Worm (Caenorhabditis elegans) whole organism, L4 larva: ENCODE data around the gene C46H3.2.
A peak's percentile ranks its signal among the peaks of the same experiment; 100 is the strongest.
"Not testable (repeated sequence)": the region's sequence is repeated elsewhere in the genome, so short reads cannot be mapped to it uniquely, and the experiment has no call there.

Experiments
- T26A8.4 ChIP-seq: fragments of 200-800 bp; sonication (Bioruptor generic); IDR thresholded peaks from 2 replicates; pipeline ENCODE4 v1.3.6; 2022; ENCODE audit warnings: missing genetic modification characterization, missing compliant biosample characterization
- Y48G9A.11 ChIP-seq: fragments of 200-800 bp; sonication (Bioruptor generic); IDR thresholded peaks from 2 replicates; pipeline ENCODE4 v1.3.6; 2022; ENCODE audit warnings: missing genetic modification reagents, missing genetic modification characterization, missing compliant biosample characterization
- Y5F2A.4 ChIP-seq: fragments of 200-800 bp; sonication (Bioruptor generic); optimal IDR thresholded peaks from 2 replicates; lab custom pipeline; 2018; ENCODE audit warnings: mild to moderate bottlenecking, missing genetic modification characterization, missing compliant biosample characterization
- ZK546.5 ChIP-seq, 2 experiments: sonication (generic microtip); optimal IDR thresholded peaks; 2 replicates each; lab custom pipeline; 2017; ENCODE audit warnings: missing biosample characterization in 2 of 2, missing genetic modification characterization in 2 of 2
- aha-1 ChIP-seq: fragments of 150-350 bp; peaks from one replicate; lab custom pipeline; 2014; ENCODE audit warnings: missing biosample characterization, missing genetic modification characterization
- aly-2 ChIP-seq: sonication (generic microtip); optimal IDR thresholded peaks from 2 replicates; lab custom pipeline; 2018; ENCODE audit warnings: missing biosample characterization, missing genetic modification characterization
- ceh-28 ChIP-seq: fragments of 150-350 bp; optimal IDR thresholded peaks from 2 replicates; lab custom pipeline; 2014; ENCODE audit warnings: missing biosample characterization, missing genetic modification reagents, missing genetic modification characterization
- ceh-82 ChIP-seq: sonication (generic microtip); optimal IDR thresholded peaks from 2 replicates; lab custom pipeline; 2017; ENCODE audit warnings: missing biosample characterization, missing genetic modification characterization
- cey-2 ChIP-seq: sonication (generic microtip); optimal IDR thresholded peaks from 3 replicates; lab custom pipeline; 2017; ENCODE audit warnings: missing genetic modification characterization, mild to moderate bottlenecking, missing compliant biosample characterization, antibody characterized with exemption, borderline replicate concordance; ENCODE audit not compliant: insufficient read depth
- daf-12 ChIP-seq: fragments of 150-350 bp; optimal IDR thresholded peaks from 2 replicates; lab custom pipeline; 2014; ENCODE audit warnings: missing biosample characterization, missing genetic modification reagents, missing genetic modification characterization
- daf-16 ChIP-seq, 3 experiments: sonication (generic microtip); optimal IDR thresholded peaks; 2 replicates each; lab custom pipeline; 2016 to 2017; ENCODE audit warnings: missing genetic modification characterization in 3 of 3, missing genetic modification reagents in 3 of 3, mild to moderate bottlenecking in 2 of 3, missing compliant biosample characterization in 2 of 3, missing biosample characterization in 1 of 3, moderate library complexity in 1 of 3
- dmd-9 ChIP-seq: fragments of 200-800 bp; sonication (Bioruptor generic); IDR thresholded peaks from 2 replicates; pipeline ENCODE4 v1.3.6; 2022; ENCODE audit warnings: missing genetic modification reagents, missing genetic modification characterization, missing compliant biosample characterization
- duxl-1 ChIP-seq: sonication (generic microtip); optimal IDR thresholded peaks from 2 replicates; lab custom pipeline; 2016; ENCODE audit warnings: mild to moderate bottlenecking, missing genetic modification characterization, moderate library complexity, missing compliant biosample characterization; ENCODE audit not compliant: poor library complexity
- egl-27 ChIP-seq: sonication (generic microtip); optimal IDR thresholded peaks from 3 replicates; lab custom pipeline; 2017; ENCODE audit warnings: missing biosample characterization, missing genetic modification reagents, missing genetic modification characterization
- egl-43 ChIP-seq: fragments of 200-800 bp; sonication (Bioruptor generic); IDR thresholded peaks from 2 replicates; pipeline ENCODE4 v1.3.6; 2022; ENCODE audit warnings: missing genetic modification reagents, missing genetic modification characterization, missing compliant biosample characterization
- jun-1 ChIP-seq: fragments of 150-350 bp; optimal IDR thresholded peaks from 2 replicates; lab custom pipeline; 2014; ENCODE audit warnings: missing biosample characterization, missing genetic modification reagents, missing genetic modification characterization
- lim-7 ChIP-seq: fragments of 200-800 bp; sonication (Bioruptor generic); IDR thresholded peaks from 2 replicates; pipeline ENCODE4 v1.3.6; 2022; ENCODE audit warnings: missing genetic modification characterization, missing compliant biosample characterization
- lin-1 ChIP-seq: fragments of 200-800 bp; sonication (Bioruptor generic); IDR thresholded peaks from 2 replicates; pipeline ENCODE4 v1.3.6; 2022; ENCODE audit warnings: missing genetic modification reagents, missing genetic modification characterization, missing compliant biosample characterization
- lin-15B ChIP-seq: fragments of 150-350 bp; sonication (generic microtip); optimal IDR thresholded peaks from 3 replicates; lab custom pipeline; 2014; ENCODE audit warnings: missing biosample characterization, missing genetic modification characterization
- lin-29 ChIP-seq: fragments of 200-800 bp; sonication (Bioruptor generic); IDR thresholded peaks from 2 replicates; pipeline ENCODE4 v1.3.6; 2022; ENCODE audit warnings: missing genetic modification reagents, missing genetic modification characterization, missing compliant biosample characterization
- lir-3 ChIP-seq: sonication (generic microtip); optimal IDR thresholded peaks from 2 replicates; lab custom pipeline; 2016; ENCODE audit warnings: mild to moderate bottlenecking, missing genetic modification characterization, missing compliant biosample characterization
- lsy-2 ChIP-seq, 2 experiments: fragments of 150-350 bp in 1 of 2; sonication (generic microtip) in 1 of 2; optimal IDR thresholded peaks; 2 replicates each; lab custom pipeline; 2014 to 2017; ENCODE audit warnings: missing biosample characterization in 2 of 2, missing genetic modification characterization in 2 of 2
- madf-5 ChIP-seq, 2 experiments: fragments of 200-800 bp; sonication (Bioruptor generic); IDR thresholded peaks; 2 replicates each; pipeline ENCODE4 v1.3.6; 2022; ENCODE audit warnings: missing compliant biosample characterization in 2 of 2, missing genetic modification characterization in 2 of 2
- madf-9 ChIP-seq: fragments of 200-800 bp; sonication (Bioruptor generic); conservative IDR thresholded peaks from 2 replicates; pipeline ENCODE4 v1.3.6; 2022; ENCODE audit warnings: missing genetic modification reagents, missing genetic modification characterization, missing compliant biosample characterization
- mdl-1 ChIP-seq, 2 experiments: fragments of 150-350 bp in 1 of 2; sonication (generic microtip) in 1 of 2; optimal IDR thresholded peaks; 2 replicates each; lab custom pipeline; 2014 to 2017; ENCODE audit warnings: missing biosample characterization in 2 of 2, missing genetic modification characterization in 2 of 2
- mdt-29 ChIP-seq: fragments of 200-800 bp; sonication (Bioruptor generic); IDR thresholded peaks from 2 replicates; pipeline ENCODE4 v1.3.6; 2022; ENCODE audit warnings: missing genetic modification reagents, missing genetic modification characterization, missing compliant biosample characterization
- mes-2 ChIP-seq: sonication (generic microtip); optimal IDR thresholded peaks from 2 replicates; lab custom pipeline; 2016; ENCODE audit warnings: missing genotype, mild to moderate bottlenecking, missing genetic modification characterization, missing compliant biosample characterization; ENCODE audit not compliant: poor library complexity, severe bottlenecking
- nhr-10 ChIP-seq: fragments of 150-350 bp; optimal IDR thresholded peaks from 2 replicates; lab custom pipeline; 2014; ENCODE audit warnings: missing biosample characterization, missing genetic modification characterization
- nhr-111 ChIP-seq: fragments of 200-800 bp; sonication (Bioruptor generic); optimal IDR thresholded peaks from 2 replicates; lab custom pipeline; 2018; ENCODE audit warnings: mild to moderate bottlenecking, missing genetic modification characterization, missing compliant biosample characterization
- nhr-28 ChIP-seq: fragments of 150-350 bp; optimal IDR thresholded peaks from 2 replicates; lab custom pipeline; 2014; ENCODE audit warnings: missing biosample characterization, missing genetic modification characterization
- nhr-41 ChIP-seq: fragments of 200-800 bp; sonication (Bioruptor generic); IDR thresholded peaks from 2 replicates; pipeline ENCODE4 v1.3.6; 2022; ENCODE audit warnings: missing genetic modification reagents, missing genetic modification characterization, missing compliant biosample characterization
- pqm-1 ChIP-seq: sonication (generic microtip); optimal IDR thresholded peaks from 2 replicates; lab custom pipeline; 2017; ENCODE audit warnings: missing biosample characterization, missing genetic modification characterization
- sdz-12 ChIP-seq: fragments of 200-800 bp; sonication (Bioruptor generic); optimal IDR thresholded peaks from 2 replicates; lab custom pipeline; 2018; ENCODE audit warnings: mild to moderate bottlenecking, missing genetic modification characterization, missing compliant biosample characterization
- set-16 ChIP-seq: fragments of 200-800 bp; sonication (Bioruptor generic); IDR thresholded peaks from 2 replicates; pipeline ENCODE4 v1.3.6; 2022; ENCODE audit warnings: missing genetic modification reagents, missing genetic modification characterization, missing compliant biosample characterization
- skn-1 ChIP-seq: fragments of 150-350 bp; optimal IDR thresholded peaks from 2 replicates; lab custom pipeline; 2014; ENCODE audit warnings: missing biosample characterization, missing genetic modification characterization
- snpc-1.2 ChIP-seq: fragments of 200-800 bp; sonication (Bioruptor generic); IDR thresholded peaks from 2 replicates; pipeline ENCODE4 v1.3.6; 2022; ENCODE audit warnings: missing genetic modification reagents, missing genetic modification characterization, missing compliant biosample characterization
- spr-1 ChIP-seq: sonication (generic microtip); optimal IDR thresholded peaks from 2 replicates; lab custom pipeline; 2016; ENCODE audit warnings: mild to moderate bottlenecking, missing genetic modification characterization, missing compliant biosample characterization
- tag-97 ChIP-seq: fragments of 200-800 bp; sonication (Bioruptor generic); IDR thresholded peaks from 2 replicates; pipeline ENCODE4 v1.3.6; 2022; ENCODE audit warnings: missing genetic modification characterization, missing compliant biosample characterization
- unc-62 ChIP-seq, 3 experiments: fragments of 150-350 bp in 1 of 3; sonication (generic microtip); optimal IDR thresholded peaks in 2 of 3; peaks in 1 of 3; 1 replicate in 1 of 3; 2 replicates in 2 of 3; lab custom pipeline; 2014 to 2017; ENCODE audit warnings: missing biosample characterization in 3 of 3, missing genetic modification characterization in 3 of 3, missing genetic modification reagents in 3 of 3, missing genotype in 1 of 3
- ztf-7 ChIP-seq: fragments of 150-350 bp; optimal IDR thresholded peaks from 2 replicates; lab custom pipeline; 2014; ENCODE audit warnings: missing biosample characterization, missing genetic modification characterization

C46H3.2 gene

DNA sequence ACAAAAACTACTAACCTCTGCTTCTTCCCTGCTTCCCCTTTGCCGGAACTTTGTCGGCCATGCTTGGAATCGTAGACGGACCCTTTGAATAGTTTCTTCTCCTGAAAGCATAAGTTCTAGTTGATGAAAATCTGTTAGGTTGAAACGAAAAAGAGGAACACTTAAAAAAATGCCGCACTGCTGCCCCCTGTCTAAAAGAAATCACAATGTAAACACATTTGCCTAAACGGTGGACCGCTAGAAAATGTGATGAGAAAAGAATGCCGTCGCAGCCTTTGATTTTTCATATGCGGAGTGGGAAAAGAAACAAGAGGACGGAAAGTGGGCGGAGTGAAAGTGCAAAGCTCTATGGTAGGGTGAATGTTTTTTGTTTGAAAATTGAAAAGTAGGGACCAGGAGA, 24.5 kb downstream of the C46H3.2 start, which contains the start of gene T13G4.7:
T13G4.7 (minus strand) TSS at position 101 of the 400 bp plus-strand sequence.
- no peak for TF ChIP-seq mdl-1 (tag; optimal IDR thresholded peaks at IDR 0.05; lab: Kevin White, UChicago)
- no peak for TF ChIP-seq dmd-9 (GFP tag; lab: Robert Waterston, UW)
- TF ChIP-seq lin-1 (GFP tag; lab: Robert Waterston, UW): no peak
- TF ChIP-seq sdz-12 (GFP tag; lab: Kevin White, UChicago): no peak
- no peak for TF ChIP-seq mes-2 (tag; lab: Kevin White, UChicago)
- TF ChIP-seq aly-2 (tag; lab: Kevin White, UChicago): no peak
- no peak for TF ChIP-seq ceh-28 (tag; lab: Kevin White, UChicago)
- TF ChIP-seq aha-1: no peak
- TF ChIP-seq ZK546.5 (tag; optimal IDR thresholded peaks at IDR 0.05; lab: Kevin White, UChicago): no peak
- TF ChIP-seq Y48G9A.11 (GFP tag; lab: Robert Waterston, UW): no peak
- TF ChIP-seq duxl-1 (tag; lab: Kevin White, UChicago): no peak
- TF ChIP-seq jun-1 (tag; lab: Kevin White, UChicago): no peak
- TF ChIP-seq skn-1 (tag; lab: Kevin White, UChicago): no peak
- TF ChIP-seq mdt-29: no peak
- TF ChIP-seq cey-2 (tag; lab: Kevin White, UChicago): no peak
- TF ChIP-seq madf-9: no peak
- no peak for TF ChIP-seq lir-3 (tag; lab: Kevin White, UChicago)
- no peak for TF ChIP-seq lin-29

ce11 chrX:1202638-1203037, 27.9 kb downstream of the C46H3.2 start:
- no peak for TF ChIP-seq lim-7 (GFP tag; lab: Robert Waterston, UW)
- TF ChIP-seq madf-5 (GFP tag; IDR thresholded peaks at IDR 0.05; lab: Robert Waterston, UW): no peak
- TF ChIP-seq snpc-1.2 (GFP tag; lab: Robert Waterston, UW): no peak
- TF ChIP-seq madf-9: no peak
- peak; percentile 88 for TF ChIP-seq set-16 (GFP tag; lab: Robert Waterston, UW)
- TF ChIP-seq ceh-28 (tag; lab: Kevin White, UChicago): no peak
- peak; percentile 78 for TF ChIP-seq aha-1
- no peak for TF ChIP-seq Y5F2A.4 (GFP tag; lab: Kevin White, UChicago)
- no peak for TF ChIP-seq egl-43
- TF ChIP-seq tag-97 (GFP tag; lab: Robert Waterston, UW): no peak
- no peak for TF ChIP-seq mdl-1 (tag; optimal IDR thresholded peaks at IDR 0.05; lab: Kevin White, UChicago)
- TF ChIP-seq egl-27: no peak
- TF ChIP-seq lsy-2 (tag; optimal IDR thresholded peaks at IDR 0.05; lab: Kevin White, UChicago): no peak
- no peak for TF ChIP-seq aly-2 (tag; lab: Kevin White, UChicago)

DNA sequence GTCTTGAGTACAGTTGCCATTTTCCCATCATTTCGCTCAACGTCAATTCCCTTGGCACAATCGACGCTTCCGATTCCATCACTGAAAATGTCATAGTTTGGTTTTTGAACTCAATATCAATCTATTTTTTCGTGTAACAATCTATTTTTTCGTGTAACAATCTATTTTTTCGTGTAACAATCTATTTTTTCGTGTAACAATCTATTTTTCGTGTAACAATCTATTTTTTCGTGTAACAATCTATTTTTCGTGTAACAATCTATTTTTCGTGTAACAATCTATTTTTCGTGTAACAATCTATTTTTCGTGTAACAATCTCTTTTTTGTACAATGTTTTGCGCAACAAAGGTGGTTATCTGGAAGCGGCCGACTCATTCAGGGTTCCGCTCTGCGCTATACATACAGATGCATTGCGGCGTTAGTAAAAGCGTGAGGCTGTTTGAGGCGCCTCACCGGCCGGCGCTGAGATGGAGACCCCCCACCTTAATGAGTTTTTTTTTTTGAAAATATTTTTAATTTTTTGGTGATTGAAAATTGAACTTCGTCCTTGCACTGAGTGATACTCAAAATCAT, 35.3 kb downstream of the C46H3.2 start:
- peak in 1 of 2 experiments; percentile 73 for TF ChIP-seq unc-62 (GFP tag; optimal IDR thresholded peaks at IDR 0.05 in 1 of 2; lab: Kevin White, UChicago)
- TF ChIP-seq unc-62 (tag; optimal IDR thresholded peaks at IDR 0.05; lab: Kevin White, UChicago): not testable (repeated sequence)

DNA sequence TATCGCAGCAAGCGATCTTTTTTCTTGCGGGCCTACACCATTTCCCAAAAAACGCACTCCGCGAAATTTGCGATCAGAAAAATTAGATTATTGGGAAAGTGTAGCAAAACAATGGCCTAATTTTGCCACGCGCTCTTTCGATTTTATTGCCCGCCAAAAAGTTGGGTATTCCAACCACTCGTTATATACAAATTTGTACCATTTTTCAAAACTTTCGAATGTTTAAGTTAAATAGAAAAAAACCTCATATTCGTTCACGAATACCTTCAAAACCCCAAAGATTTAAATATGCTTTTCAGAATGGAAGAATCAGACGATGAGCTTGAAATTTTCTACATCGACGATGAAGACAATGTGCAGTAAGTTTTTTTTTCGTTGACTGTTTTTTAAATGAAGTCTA, 37.7 kb downstream of the C46H3.2 start, which contains the start of gene T13G4.1:
T13G4.1 (plus strand) TSS at position 301 of the 400 bp plus-strand sequence.
- TF ChIP-seq nhr-28 (no peak), spr-1 (tag; lab: Kevin White, UChicago) (no peak), nhr-41 (no peak), nhr-111 (GFP tag; lab: Kevin White, UChicago) (no peak), nhr-10 (tag; lab: Kevin White, UChicago) (no peak), daf-16 (GFP tag; optimal IDR thresholded peaks at IDR 0.05; lab: Kevin White, UChicago) (no peak), daf-16 (tag; optimal IDR thresholded peaks at IDR 0.05; lab: Kevin White, UChicago) (no peak), pqm-1 (tag; lab: Kevin White, UChicago) (no peak), ztf-7 (no peak), mes-2 (tag; lab: Kevin White, UChicago) (no peak), daf-12 (tag; lab: Kevin White, UChicago) (no peak), T26A8.4 (GFP tag; lab: Robert Waterston, UW) (no peak), lin-15B (tag; lab: Kevin White, UChicago) (no peak), ceh-82 (no peak)
- TF ChIP-seq, all 104 proteins: peak for 0
